Fruit fly (Drosophila melanogaster): ENCODE results near the gene CG12773.

Gene CG12773

DNA sequence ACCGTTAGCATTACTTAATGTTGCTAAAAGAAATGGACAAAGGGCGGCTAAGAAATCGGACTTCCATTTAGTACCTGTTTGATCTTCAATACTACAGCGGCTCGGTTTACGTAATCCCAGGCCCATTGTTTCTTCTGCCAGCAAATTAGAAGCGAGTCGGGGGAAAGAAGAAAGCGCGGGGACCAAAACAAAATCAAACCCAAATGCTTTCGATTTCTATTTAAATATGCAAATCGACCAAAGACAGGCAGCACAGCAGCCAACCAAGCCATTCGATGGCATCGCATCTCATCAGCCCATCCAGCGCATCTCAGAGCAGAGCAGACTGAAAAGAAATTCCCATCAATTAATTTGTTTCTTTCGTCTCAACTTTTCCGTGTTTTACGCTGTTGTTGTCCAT lies 41.3 kb downstream of the CG12773 start:
- TF ChIP-seq GATAd (GFP tag; optimal IDR thresholded peaks at IDR 0.05) = no peak
- TF ChIP-seq CrebA (GFP tag; optimal IDR thresholded peaks at IDR 0.05; ENCODE audit: borderline replicate concordance) = no peak
- no peak for TF ChIP-seq pan (optimal IDR thresholded peaks at IDR 0.05)
- no peak for TF ChIP-seq Rel (GFP tag; optimal IDR thresholded peaks at IDR 0.05)
- no peak for TF ChIP-seq Rel (tag; optimal IDR thresholded peaks at IDR 0.05)

DNA sequence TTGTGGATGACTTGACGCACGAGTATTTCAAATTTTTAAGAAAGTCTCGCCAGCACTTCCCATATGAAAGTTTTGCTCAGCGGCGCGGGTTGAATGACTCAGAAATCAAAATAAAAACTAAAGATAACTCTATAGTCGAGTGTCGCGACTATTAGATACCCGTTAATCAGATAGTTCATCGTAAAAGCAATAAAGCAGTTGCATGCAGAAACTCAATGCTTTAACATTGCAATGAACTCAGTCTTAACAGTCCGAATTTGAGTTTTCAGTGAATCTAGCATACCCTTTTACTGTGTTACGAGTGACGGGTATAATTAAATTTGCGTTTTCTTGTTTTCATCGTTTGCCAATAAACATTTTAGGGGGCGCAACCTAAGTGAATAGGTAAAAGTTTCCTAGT lies 42.6 kb downstream of the CG12773 start:
- TF ChIP-seq br (GFP tag; optimal IDR thresholded peaks at IDR 0.05) (no peak), N (GFP tag; optimal IDR thresholded peaks at IDR 0.05) (no peak), Sp1 (GFP tag; optimal IDR thresholded peaks at IDR 0.05) (no peak), Rel (GFP tag; optimal IDR thresholded peaks at IDR 0.05) (no peak), Rel (tag; optimal IDR thresholded peaks at IDR 0.05) (no peak)

DNA sequence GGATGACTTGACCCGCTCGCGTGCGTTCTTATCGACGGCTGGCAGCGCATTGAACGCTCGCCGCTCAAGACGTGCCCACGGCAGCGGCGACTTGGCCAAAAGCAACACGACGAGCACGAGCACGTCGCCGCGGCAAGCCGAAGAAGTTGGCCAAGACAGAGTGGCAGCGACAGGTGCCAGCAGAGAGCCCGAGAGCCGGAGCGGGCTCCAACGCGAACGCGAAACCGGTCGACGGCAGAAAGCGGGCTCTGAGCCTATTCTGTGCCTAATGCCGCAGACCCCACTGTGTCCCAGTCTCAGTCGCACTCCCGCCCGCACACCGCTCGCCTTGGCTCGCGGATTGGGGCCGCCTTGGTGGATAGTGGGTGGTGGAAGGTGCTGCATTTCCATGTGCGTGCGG lies 45.3 kb downstream of the CG12773 start:
- no peak for TF ChIP-seq dl (GFP tag; optimal IDR thresholded peaks at IDR 0.05; ENCODE audit: insufficient read depth in 1 of 2, partially characterized antibody in 2 of 2)
- no peak for TF ChIP-seq Jra (GFP tag; optimal IDR thresholded peaks at IDR 0.05)
- no peak for TF ChIP-seq tai (GFP tag; optimal IDR thresholded peaks at IDR 0.05)
- TF ChIP-seq sage (GFP tag; optimal IDR thresholded peaks at IDR 0.05) = no peak
- no peak for TF ChIP-seq CG9705 (GFP tag; optimal IDR thresholded peaks at IDR 0.05)
- no peak for TF ChIP-seq Rel (GFP tag; optimal IDR thresholded peaks at IDR 0.05)
- TF ChIP-seq Rel (tag; optimal IDR thresholded peaks at IDR 0.05) = no peak
- TF ChIP-seq dmrt93B (GFP tag; optimal IDR thresholded peaks at IDR 0.05) = no peak
- no peak for TF ChIP-seq pan (optimal IDR thresholded peaks at IDR 0.05)
- TF ChIP-seq dsf (GFP tag; optimal IDR thresholded peaks at IDR 0.05; ENCODE audit: borderline replicate concordance) = no peak
- TF ChIP-seq CrebA (GFP tag; optimal IDR thresholded peaks at IDR 0.05; ENCODE audit: borderline replicate concordance) = no peak
- TF ChIP-seq HLH106 (tag; optimal IDR thresholded peaks at IDR 0.05) = no peak
- TF ChIP-seq ey (GFP tag; optimal IDR thresholded peaks at IDR 0.05) = no peak

DNA sequence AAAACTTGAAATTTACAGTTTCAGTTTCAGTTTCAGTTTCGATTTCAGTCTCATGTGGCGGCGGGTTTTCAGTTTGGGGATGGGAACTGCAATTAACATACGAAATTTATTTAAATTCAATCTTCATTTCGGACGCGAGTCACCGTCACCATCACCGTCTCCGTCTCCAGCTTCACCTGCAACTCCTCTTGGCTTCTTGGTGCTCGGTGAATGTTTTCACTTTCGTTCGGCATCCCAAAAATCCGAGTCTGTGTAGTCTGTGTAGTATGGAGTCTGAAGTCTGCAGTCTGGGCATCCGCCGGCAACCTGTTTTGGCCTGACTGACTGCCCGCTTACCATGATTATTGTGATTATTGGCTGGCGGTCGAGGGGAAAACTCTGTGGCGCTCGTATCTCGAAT lies 49.8 kb downstream of the CG12773 start:
- TF ChIP-seq CrebA (GFP tag; optimal IDR thresholded peaks at IDR 0.05; ENCODE audit: borderline replicate concordance) = no peak
- TF ChIP-seq fru (GFP tag; optimal IDR thresholded peaks at IDR 0.05) = no peak
- TF ChIP-seq GATAd (GFP tag; optimal IDR thresholded peaks at IDR 0.05) = no peak
- no peak for TF ChIP-seq Hr83 (GFP tag; optimal IDR thresholded peaks at IDR 0.05; ENCODE audit: poor library complexity, severe bottlenecking)
- no peak for TF ChIP-seq psq (GFP tag; optimal IDR thresholded peaks at IDR 0.05)
- TF ChIP-seq rgr (GFP tag; optimal IDR thresholded peaks at IDR 0.05) = no peak
- no peak for TF ChIP-seq Hr78 (GFP tag; optimal IDR thresholded peaks at IDR 0.05)
- TF ChIP-seq HLH106 (tag; optimal IDR thresholded peaks at IDR 0.05) = no peak
- TF ChIP-seq pan (optimal IDR thresholded peaks at IDR 0.05) = no peak
- no peak for TF ChIP-seq brk (GFP tag; optimal IDR thresholded peaks at IDR 0.05)
- TF ChIP-seq ey (GFP tag; optimal IDR thresholded peaks at IDR 0.05) = no peak
- TF ChIP-seq Abd-B (GFP tag; optimal IDR thresholded peaks at IDR 0.05) = no peak
- TF ChIP-seq sage (GFP tag; optimal IDR thresholded peaks at IDR 0.05) = no peak
- TF ChIP-seq Hnf4 (GFP tag; optimal IDR thresholded peaks at IDR 0.05) = no peak
- TF ChIP-seq CG9705 (GFP tag; optimal IDR thresholded peaks at IDR 0.05) = no peak

DNA sequence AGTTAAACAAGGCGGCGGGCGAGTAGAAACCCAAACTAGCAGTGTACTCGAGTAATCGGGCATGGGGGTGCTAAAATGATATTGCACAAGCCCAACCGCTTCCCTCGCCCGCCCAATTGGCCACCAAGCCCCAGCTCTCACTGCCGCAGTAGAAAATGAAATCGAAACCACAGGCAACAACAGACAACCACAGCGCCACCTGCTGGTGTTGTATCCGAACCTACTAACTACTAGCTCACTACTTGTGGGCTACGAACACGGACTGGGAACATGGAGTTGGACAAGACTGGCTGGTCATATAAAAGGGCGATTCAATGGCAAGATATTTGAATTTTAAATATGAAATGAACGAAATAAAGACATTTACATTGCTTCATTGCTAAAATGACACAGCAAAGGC lies 53.9 kb downstream of the CG12773 start:
- TF ChIP-seq Hr83 (GFP tag; optimal IDR thresholded peaks at IDR 0.05; ENCODE audit: poor library complexity, severe bottlenecking) (no peak), N (GFP tag; optimal IDR thresholded peaks at IDR 0.05) (no peak), CG32264 (GFP tag; optimal IDR thresholded peaks at IDR 0.05) (no peak), jim (GFP tag; optimal IDR thresholded peaks at IDR 0.05) (no peak), pan (optimal IDR thresholded peaks at IDR 0.05) (no peak), Abd-B (GFP tag; optimal IDR thresholded peaks at IDR 0.05) (no peak), Vsx2 (GFP tag; optimal IDR thresholded peaks at IDR 0.05; ENCODE audit: partially characterized antibody) (no peak), GATAd (GFP tag; optimal IDR thresholded peaks at IDR 0.05) (no peak), dsf (GFP tag; optimal IDR thresholded peaks at IDR 0.05; ENCODE audit: borderline replicate concordance) (no peak)

Data from whole organism, wandering third instar larva.